Worm (Caenorhabditis elegans) whole organism, L3 larva: Measurements from ENCODE around the gene dyci-1.
A peak's percentile ranks its signal among the peaks of the same experiment; 100 is the strongest.

ENCODE experiments used
- R02D3.7 ChIP-seq: fragments of 150-350 bp; optimal IDR thresholded peaks from 2 replicates; lab custom pipeline; 2014; ENCODE audit warnings: missing biosample characterization, missing genetic modification characterization
- ZK546.5 ChIP-seq: sonication (generic microtip); optimal IDR thresholded peaks from 2 replicates; lab custom pipeline; 2017; ENCODE audit warnings: missing biosample characterization, missing genetic modification characterization
- aly-2 ChIP-seq: fragments of 150-350 bp; optimal IDR thresholded peaks from 2 replicates; lab custom pipeline; 2014; ENCODE audit warnings: missing biosample characterization, missing genetic modification characterization
- ama-1 ChIP-seq: fragments of 150-350 bp; optimal IDR thresholded peaks from 2 replicates; lab custom pipeline; 2018
- ceh-16 ChIP-seq: sonication (generic microtip); optimal IDR thresholded peaks from 2 replicates; lab custom pipeline; 2017; ENCODE audit warnings: missing biosample characterization, missing genetic modification characterization
- ceh-28 ChIP-seq: fragments of 150-350 bp; optimal IDR thresholded peaks from 2 replicates; lab custom pipeline; 2014; ENCODE audit warnings: missing biosample characterization, missing genetic modification reagents, missing genetic modification characterization
- ceh-82 ChIP-seq: fragments of 150-350 bp; optimal IDR thresholded peaks from 2 replicates; lab custom pipeline; 2014; ENCODE audit warnings: missing biosample characterization, missing genetic modification characterization
- ceh-9 ChIP-seq: sonication (generic microtip); optimal IDR thresholded peaks from 2 replicates; lab custom pipeline; 2018; ENCODE audit warnings: missing biosample characterization, missing genetic modification characterization
- daf-12 ChIP-seq: fragments of 150-350 bp; optimal IDR thresholded peaks from 2 replicates; lab custom pipeline; 2014; ENCODE audit warnings: missing biosample characterization, missing genetic modification reagents, missing genetic modification characterization
- egl-27 ChIP-seq: sonication (generic microtip); optimal IDR thresholded peaks from 4 replicates; lab custom pipeline; 2017; ENCODE audit warnings: missing biosample characterization, missing genetic modification reagents, missing genetic modification characterization
- egl-5 ChIP-seq: fragments of 150-350 bp; optimal IDR thresholded peaks from 2 replicates; lab custom pipeline; 2017; ENCODE audit warnings: missing biosample characterization, missing genetic modification reagents, missing genetic modification characterization, inconsistent platforms
- elt-1 ChIP-seq: fragments of 150-350 bp; optimal IDR thresholded peaks from 2 replicates; lab custom pipeline; 2014; ENCODE audit warnings: missing biosample characterization, missing genetic modification characterization
- elt-2 ChIP-seq: sonication (generic microtip); optimal IDR thresholded peaks from 2 replicates; lab custom pipeline; 2016; ENCODE audit warnings: missing genetic modification reagents, mild to moderate bottlenecking, missing genetic modification characterization, missing compliant biosample characterization
- eor-1 ChIP-seq, 2 experiments: fragments of 150-350 bp; optimal IDR thresholded peaks; 2 replicates each; lab custom pipeline; 2014 to 2018; ENCODE audit warnings: missing biosample characterization in 2 of 2, missing genetic modification characterization in 2 of 2
- fkh-2 ChIP-seq: fragments of 150-350 bp; optimal IDR thresholded peaks from 2 replicates; lab custom pipeline; 2014; ENCODE audit warnings: missing biosample characterization, missing genetic modification reagents, missing genetic modification characterization
- fos-1 ChIP-seq: fragments of 150-350 bp; optimal IDR thresholded peaks from 2 replicates; lab custom pipeline; 2014; ENCODE audit warnings: missing biosample characterization, missing genetic modification characterization
- hmg-11 ChIP-seq: sonication (generic microtip); optimal IDR thresholded peaks from 2 replicates; lab custom pipeline; 2016; ENCODE audit warnings: missing genetic modification characterization, missing compliant biosample characterization
- jun-1 ChIP-seq: fragments of 150-350 bp; optimal IDR thresholded peaks from 2 replicates; lab custom pipeline; 2014; ENCODE audit warnings: missing biosample characterization, missing genetic modification reagents, missing genetic modification characterization
- lin-15B ChIP-seq: fragments of 150-350 bp; optimal IDR thresholded peaks from 2 replicates; lab custom pipeline; 2014; ENCODE audit warnings: missing biosample characterization, missing genetic modification characterization
- lin-39 ChIP-seq: fragments of 150-350 bp; optimal IDR thresholded peaks from 2 replicates; lab custom pipeline; 2018; ENCODE audit warnings: missing biosample characterization, missing genetic modification reagents, missing genetic modification characterization
- lsy-12 ChIP-seq: sonication (generic microtip); optimal IDR thresholded peaks from 2 replicates; lab custom pipeline; 2016; ENCODE audit warnings: mild to moderate bottlenecking, missing genetic modification characterization, missing compliant biosample characterization
- mdl-1 ChIP-seq: fragments of 150-350 bp; optimal IDR thresholded peaks from 2 replicates; lab custom pipeline; 2014; ENCODE audit warnings: missing biosample characterization, missing genetic modification characterization
- mml-1 ChIP-seq: fragments of 150-350 bp; sonication (generic microtip); optimal IDR thresholded peaks from 3 replicates; lab custom pipeline; 2014; ENCODE audit warnings: missing biosample characterization, missing genetic modification characterization
- nhr-11 ChIP-seq: fragments of 150-350 bp; optimal IDR thresholded peaks from 2 replicates; lab custom pipeline; 2014; ENCODE audit warnings: missing biosample characterization, missing genetic modification characterization
- nhr-12 ChIP-seq: fragments of 150-350 bp; optimal IDR thresholded peaks from 2 replicates; lab custom pipeline; 2014; ENCODE audit warnings: missing biosample characterization, missing genetic modification characterization
- nhr-23 ChIP-seq: fragments of 150-350 bp; optimal IDR thresholded peaks from 2 replicates; lab custom pipeline; 2014; ENCODE audit warnings: missing biosample characterization, missing genetic modification reagents, missing genetic modification characterization
- nhr-237 ChIP-seq: fragments of 150-350 bp; optimal IDR thresholded peaks from 2 replicates; lab custom pipeline; 2014; ENCODE audit warnings: missing biosample characterization, missing genetic modification characterization
- nhr-25 ChIP-seq: sonication (generic microtip); optimal IDR thresholded peaks from 2 replicates; lab custom pipeline; 2017; ENCODE audit warnings: missing biosample characterization, missing genetic modification characterization
- nhr-43 ChIP-seq: sonication (generic microtip); optimal IDR thresholded peaks from 2 replicates; lab custom pipeline; 2016; ENCODE audit warnings: mild to moderate bottlenecking, missing genetic modification characterization, missing compliant biosample characterization; ENCODE audit not compliant: poor library complexity, severe bottlenecking
- nhr-67 ChIP-seq: fragments of 150-350 bp; optimal IDR thresholded peaks from 2 replicates; lab custom pipeline; 2014; ENCODE audit warnings: missing biosample characterization, missing genetic modification characterization
- nhr-76 ChIP-seq: fragments of 150-350 bp; sonication (generic microtip); optimal IDR thresholded peaks from 5 replicates; lab custom pipeline; 2014; ENCODE audit warnings: missing biosample characterization, missing genetic modification characterization
- nhr-77 ChIP-seq: fragments of 150-350 bp; optimal IDR thresholded peaks from 2 replicates; lab custom pipeline; 2014; ENCODE audit warnings: missing biosample characterization, missing genetic modification characterization
- pha-4 ChIP-seq: fragments of 150-350 bp; optimal IDR thresholded peaks from 2 replicates; lab custom pipeline; 2014; ENCODE audit warnings: missing biosample characterization, missing genetic modification reagents, missing genetic modification characterization
- pqm-1 ChIP-seq: fragments of 150-350 bp; optimal IDR thresholded peaks from 2 replicates; lab custom pipeline; 2017; ENCODE audit warnings: missing biosample characterization, missing genetic modification characterization, inconsistent platforms
- sea-2 ChIP-seq: fragments of 150-350 bp; sonication (generic microtip); optimal IDR thresholded peaks from 4 replicates; lab custom pipeline; 2014; ENCODE audit warnings: missing biosample characterization, missing genetic modification reagents, missing genetic modification characterization
- skn-1 ChIP-seq: fragments of 150-350 bp; optimal IDR thresholded peaks from 2 replicates; lab custom pipeline; 2014; ENCODE audit warnings: missing biosample characterization, missing genetic modification characterization
- snpc-4 ChIP-seq: fragments of 150-350 bp; optimal IDR thresholded peaks from 2 replicates; lab custom pipeline; 2014; ENCODE audit warnings: missing biosample characterization, missing genetic modification characterization
- tbx-2 ChIP-seq: sonication (generic microtip); optimal IDR thresholded peaks from 2 replicates; lab custom pipeline; 2016; ENCODE audit warnings: mild to moderate bottlenecking, missing genetic modification characterization, missing compliant biosample characterization
- unc-39 ChIP-seq: sonication (generic microtip); optimal IDR thresholded peaks from 4 replicates; lab custom pipeline; 2017; ENCODE audit warnings: missing biosample characterization, missing genetic modification characterization
- zag-1 ChIP-seq: fragments of 150-350 bp; optimal IDR thresholded peaks from 2 replicates; lab custom pipeline; 2014; ENCODE audit warnings: missing biosample characterization, missing genetic modification characterization
- ztf-11 ChIP-seq: fragments of 150-350 bp; optimal IDR thresholded peaks from 2 replicates; lab custom pipeline; 2014; ENCODE audit warnings: missing biosample characterization, missing genetic modification characterization
- ztf-4 ChIP-seq: fragments of 150-350 bp; optimal IDR thresholded peaks from 2 replicates; lab custom pipeline; 2014; ENCODE audit warnings: missing biosample characterization, missing genetic modification characterization

dyci-1 gene

ce11 chrIV:6762416-6762815 is 22.7 kb downstream of the dyci-1 start, which contains the start of gene spd-3:
TSS of gene spd-3 (plus strand) at chrIV:6762716.
- TF ChIP-seq ztf-11 (tag; lab: Kevin White, UChicago) (no peak), lin-39 (tag; lab: Kevin White, UChicago) (no peak), ceh-16 (no peak), pha-4 (no peak), unc-39 (tag; lab: Kevin White, UChicago) (no peak), nhr-12 (tag; lab: Kevin White, UChicago) (no peak), nhr-25 (tag; lab: Kevin White, UChicago) (no peak), skn-1 (tag; lab: Kevin White, UChicago) (no peak), lsy-12 (tag; lab: Kevin White, UChicago) (no peak), ama-1 (lab: Kevin White, UChicago) (no peak), nhr-237 (tag; lab: Kevin White, UChicago) (no peak), R02D3.7 (tag; lab: Kevin White, UChicago) (no peak), mdl-1 (tag; lab: Kevin White, UChicago) (no peak), ztf-4 (tag; lab: Kevin White, UChicago) (no peak)

ce11 chrIV:6757614-6758013 is 27.5 kb downstream of the dyci-1 start:
- TF ChIP-seq tbx-2 (no peak), nhr-67 (no peak), lin-15B (no peak), ceh-82 (no peak), ztf-11 (tag; lab: Kevin White, UChicago) (no peak), R02D3.7 (tag; lab: Kevin White, UChicago) (no peak), ceh-16 (no peak), lin-39 (tag; lab: Kevin White, UChicago) (no peak), aly-2 (tag; lab: Kevin White, UChicago) (no peak), pha-4 (no peak), ceh-28 (tag; lab: Kevin White, UChicago) (no peak), daf-12 (tag; lab: Kevin White, UChicago) (no peak), mdl-1 (tag; lab: Kevin White, UChicago) (no peak), pqm-1 (tag; lab: Kevin White, UChicago) (no peak), skn-1 (tag; lab: Kevin White, UChicago) (no peak), nhr-76 (tag; lab: Kevin White, UChicago) (no peak)
- TF ChIP-seq, all 47 proteins: peak for 0

- no peak for TF ChIP-seq egl-5 (tag; lab: Kevin White, UChicago)
- no peak for TF ChIP-seq ztf-11 (tag; lab: Kevin White, UChicago)
- TF ChIP-seq nhr-67, result no peak
- TF ChIP-seq mdl-1 (tag; lab: Kevin White, UChicago), result no peak
- TF ChIP-seq nhr-23 (tag; lab: Kevin White, UChicago), result no peak
- no peak for TF ChIP-seq mml-1
- no peak for TF ChIP-seq elt-2
- TF ChIP-seq nhr-76 (tag; lab: Kevin White, UChicago), result no peak
- TF ChIP-seq fkh-2 (tag; lab: Kevin White, UChicago), result no peak
- TF ChIP-seq pqm-1 (tag; lab: Kevin White, UChicago), result no peak
- TF ChIP-seq tbx-2, result no peak
- TF ChIP-seq skn-1 (tag; lab: Kevin White, UChicago), result no peak
- TF ChIP-seq ceh-9 (tag; lab: Kevin White, UChicago), result no peak
- no peak for TF ChIP-seq nhr-237 (tag; lab: Kevin White, UChicago)
- no peak for TF ChIP-seq lin-39 (tag; lab: Kevin White, UChicago)
- TF ChIP-seq nhr-25 (tag; lab: Kevin White, UChicago), result no peak
- no peak for TF ChIP-seq ztf-4 (tag; lab: Kevin White, UChicago)
These were observed 28.1 kb downstream of the dyci-1 start, which contains the start of gene usp-4 for ce11 chrIV:6757011-6757410. TSS of gene usp-4 (plus strand) at chrIV:6757311.

- TF ChIP-seq sea-2 (GFP tag; lab: Kevin White, UChicago) (no peak), nhr-76 (tag; lab: Kevin White, UChicago) (no peak), ZK546.5 (tag; lab: Kevin White, UChicago) (no peak), hmg-11 (tag; lab: Kevin White, UChicago) (peak; percentile 95), nhr-67 (peak; percentile 3), ama-1 (lab: Kevin White, UChicago) (peak; percentile 68), zag-1 (peak; percentile 47), elt-1 (tag; lab: Kevin White, UChicago) (peak; percentile 14), nhr-77 (tag; lab: Kevin White, UChicago) (peak; percentile 10), eor-1 (tag; optimal IDR thresholded peaks at IDR 0.05; lab: Kevin White, UChicago) (no peak), unc-39 (tag; lab: Kevin White, UChicago) (peak; percentile 12), lsy-12 (tag; lab: Kevin White, UChicago) (peak; percentile 68), R02D3.7 (tag; lab: Kevin White, UChicago) (peak; percentile 48), mdl-1 (tag; lab: Kevin White, UChicago) (no peak), ceh-28 (tag; lab: Kevin White, UChicago) (peak; percentile 58), tbx-2 (peak; percentile 72), elt-2 (peak; percentile 72), daf-12 (tag; lab: Kevin White, UChicago) (no peak), skn-1 (tag; lab: Kevin White, UChicago) (peak; percentile 63), pqm-1 (tag; lab: Kevin White, UChicago) (peak; percentile 54), egl-27 (tag; lab: Kevin White, UChicago) (peak; percentile 73), jun-1 (peak; percentile 89), egl-5 (tag; lab: Kevin White, UChicago) (peak; percentile 71), aly-2 (tag; lab: Kevin White, UChicago) (no peak), snpc-4 (tag; lab: Kevin White, UChicago) (peak; percentile 81), ceh-82 (no peak), fos-1 (no peak), nhr-43 (tag; lab: Kevin White, UChicago) (peak; percentile 67), ztf-11 (tag; lab: Kevin White, UChicago) (no peak), lin-39 (tag; lab: Kevin White, UChicago) (peak; percentile 74), nhr-11 (no peak), nhr-12 (tag; lab: Kevin White, UChicago) (no peak), ztf-4 (tag; lab: Kevin White, UChicago) (no peak), ceh-16 (peak; percentile 63)
These were observed 28.7 kb downstream of the dyci-1 start for ce11 chrIV:6756374-6756773.
